Worm (Caenorhabditis elegans) whole organism, L1 larva: ENCODE measurements around the gene eif-2Bepsilon.

Experiments used
- fkh-8 ChIP-seq: sonication (generic microtip); optimal IDR thresholded peaks from 2 replicates; lab custom pipeline; 2016; ENCODE audit warnings: mild to moderate bottlenecking, missing genetic modification characterization, missing compliant biosample characterization
- lin-13 ChIP-seq: fragments of 150-350 bp; optimal IDR thresholded peaks from 2 replicates; lab custom pipeline; 2014; ENCODE audit warnings: missing biosample characterization, missing genetic modification reagents, missing genetic modification characterization
- nhr-47 ChIP-seq: sonication (generic microtip); optimal IDR thresholded peaks from 2 replicates; lab custom pipeline; 2016; ENCODE audit warnings: mild to moderate bottlenecking, missing genetic modification characterization, moderate library complexity, missing compliant biosample characterization
- nhr-71 ChIP-seq: sonication (generic microtip); optimal IDR thresholded peaks from 2 replicates; lab custom pipeline; 2016; ENCODE audit warnings: mild to moderate bottlenecking, missing genetic modification characterization, moderate library complexity, missing compliant biosample characterization
- unc-30 ChIP-seq: sonication (generic microtip); optimal IDR thresholded peaks from 2 replicates; lab custom pipeline; 2017; ENCODE audit warnings: missing biosample characterization, missing genetic modification characterization

Gene eif-2Bepsilon

DNA sequence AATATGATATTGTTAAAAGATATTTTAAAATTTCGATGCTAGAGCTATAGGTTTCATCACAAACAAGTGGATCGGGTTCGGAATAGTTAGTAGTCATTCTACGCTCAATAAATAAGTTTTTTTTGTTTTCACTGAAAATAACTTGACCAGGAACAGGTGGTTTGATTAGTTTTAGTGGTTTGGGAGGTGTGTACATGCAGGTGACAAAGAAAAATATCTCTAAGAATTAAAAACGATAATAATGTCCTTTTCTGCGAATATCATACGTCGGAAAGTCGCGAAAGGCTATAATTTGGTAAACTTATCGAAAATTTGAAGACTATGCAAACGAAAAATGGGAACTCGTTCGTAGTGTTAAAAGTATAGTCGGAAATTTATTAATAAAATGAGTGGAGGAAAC is 48.6 kb downstream of the eif-2Bepsilon start, which contains the start of gene srg-15:
Gene srg-15 (minus strand): TSS at position 101 of the 400 bp plus-strand sequence.
- peak; percentile 26 for TF ChIP-seq nhr-71 (tag; lab: Kevin White, UChicago)
- no peak for TF ChIP-seq unc-30
- TF ChIP-seq nhr-47 (tag; lab: Kevin White, UChicago), result peak; percentile 25
- TF ChIP-seq lin-13 (GFP tag; lab: Kevin White, UChicago), result no peak
- peak; percentile 56 for TF ChIP-seq fkh-8
